Fruit fly (Drosophila melanogaster) whole organism, pupa: ENCODE data around the gene Cyp4ac3.

ENCODE experiments used
- CG10348 ChIP-seq: fragments of 200-800 bp; sonication (Bioruptor generic); IDR thresholded peaks from 2 replicates; pipeline ENCODE4 v1.3.6; 2022; ENCODE audit warnings: missing biosample characterization, missing genetic modification characterization
- CG17806 ChIP-seq: fragments of 200-800 bp; sonication (Bioruptor generic); optimal IDR thresholded peaks from 2 replicates; lab custom pipeline; 2018; ENCODE audit warnings: missing biosample characterization, mild to moderate bottlenecking, missing genetic modification characterization, moderate library complexity
- CG4496 ChIP-seq: fragments of 200-800 bp; sonication (Bioruptor generic); IDR thresholded peaks from 3 replicates; pipeline ENCODE4 v1.3.6; 2022; ENCODE audit warnings: missing biosample characterization, missing genetic modification characterization
- Pif1A ChIP-seq: fragments of 200-800 bp; sonication (Bioruptor generic); optimal IDR thresholded peaks from 3 replicates; lab custom pipeline; 2016; ENCODE audit warnings: missing biosample characterization, missing genetic modification characterization
- Pif1B ChIP-seq: fragments of 200-800 bp; sonication (Bioruptor generic); optimal IDR thresholded peaks from 3 replicates; lab custom pipeline; 2016; ENCODE audit warnings: missing biosample characterization, missing genetic modification characterization

dm6 chr2L:5232175-5232574 is 36.1 kb upstream of the Cyp4ac3 start:
- no peak for TF ChIP-seq Pif1B (GFP tag; lab: Kevin White, UChicago)
- TF ChIP-seq CG17806 (tag; lab: Kevin White, UChicago), result no peak
- peak; percentile 32; the same call in 1 of the 3 replicates for TF ChIP-seq CG4496 (GFP tag; lab: Robert Waterston, UW)
- no peak for TF ChIP-seq CG10348 (GFP tag; lab: Robert Waterston, UW)
- TF ChIP-seq Pif1A (GFP tag; lab: Kevin White, UChicago), result no peak
